1 fruit fly cellular context compared by ENCODE assay signal in the genomic region with DNA sequence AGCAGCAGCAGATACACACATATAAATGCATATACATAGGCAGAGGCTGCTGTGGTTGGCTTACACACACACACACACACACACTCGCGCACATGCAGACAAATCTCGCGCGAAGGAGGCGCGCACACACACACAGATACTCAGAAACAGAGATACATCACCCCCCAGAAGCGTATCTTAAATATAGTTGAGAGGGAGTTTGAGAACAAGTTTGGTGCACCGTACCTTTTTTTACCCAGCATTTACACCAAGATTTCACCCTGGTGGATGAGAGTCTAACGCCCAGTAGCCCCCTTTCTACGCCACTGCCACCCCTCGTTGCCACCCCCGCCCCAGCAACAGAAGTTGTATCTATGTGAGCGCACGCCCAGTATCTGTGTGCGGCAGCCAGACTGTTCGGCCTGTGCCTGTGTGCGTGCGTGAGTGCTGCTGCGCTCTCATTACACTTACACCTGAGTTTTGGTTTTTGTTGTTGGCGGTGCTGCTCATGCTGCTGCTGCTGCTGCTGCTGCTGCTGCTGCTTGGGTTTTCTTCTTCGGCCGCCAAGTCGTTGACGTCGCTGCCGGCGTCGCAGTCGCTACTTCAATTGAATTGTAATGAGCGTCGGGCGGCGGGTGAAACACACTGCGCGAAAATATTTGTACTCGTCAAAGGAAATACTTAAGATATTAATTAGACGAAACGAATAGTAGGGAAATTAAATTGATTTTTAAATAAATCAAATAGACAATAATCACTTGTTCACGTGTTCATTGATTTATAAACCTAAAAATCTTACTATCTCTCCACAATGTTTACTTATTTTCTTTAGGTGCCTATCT.
TF ChIP-seq lines count a peak whose summit lies in the region.

No protein-coding gene starts in this region.

TF ChIP-seq in whole organism, embryonic, 481 proteins besides CTCF, POLR2A, EP300 and RAD21 (continued from another document):
- TF ChIP-seq CG10267 (tag; optimal IDR thresholded peaks at IDR 0.05; lab: Kevin White, UChicago), result peak; percentile 24
- TF ChIP-seq CG12942 (GFP tag; optimal IDR thresholded peaks at IDR 0.05; lab: Kevin White, UChicago), result peak; percentile 83
- TF ChIP-seq CG7271 (tag; optimal IDR thresholded peaks at IDR 0.05; lab: Kevin White, UChicago), result peak; percentile 19
- no peak for TF ChIP-seq br (optimal IDR thresholded peaks at IDR 0.05; lab: Kevin White, UChicago)
- TF ChIP-seq pb (GFP tag; optimal IDR thresholded peaks at IDR 0.05; lab: Kevin White, UChicago), result no peak
- peak; percentile 67 for TF ChIP-seq nom (GFP tag; optimal IDR thresholded peaks at IDR 0.05; lab: Kevin White, UChicago)
- TF ChIP-seq CG6689 (GFP tag; IDR thresholded peaks at IDR 0.05; lab: Robert Waterston, UW), result peak; percentile 90
- TF ChIP-seq Dll (GFP tag; IDR thresholded peaks at IDR 0.05; lab: Robert Waterston, UW; ENCODE audit: partially characterized antibody), result no peak
- peak; percentile 96 for TF ChIP-seq vvl (GFP tag; IDR thresholded peaks at IDR 0.05; lab: Robert Waterston, UW)
- peak; percentile 93 for TF ChIP-seq CG12769 (tag; optimal IDR thresholded peaks at IDR 0.05; lab: Kevin White, UChicago)
- TF ChIP-seq Fer1 (GFP tag; optimal IDR thresholded peaks at IDR 0.05; lab: Kevin White, UChicago), result peak; percentile 73
- peak; percentile 84 for TF ChIP-seq sr (GFP tag; IDR thresholded peaks at IDR 0.05; lab: Robert Waterston, UW)
- TF ChIP-seq row (GFP tag; IDR thresholded peaks at IDR 0.05; lab: Robert Waterston, UW), result peak; percentile 91
- peak; percentile 89 for TF ChIP-seq Nf-YA (GFP tag; IDR thresholded peaks at IDR 0.05; lab: Robert Waterston, UW)
- peak; percentile 28 for TF ChIP-seq sqz (GFP tag; optimal IDR thresholded peaks at IDR 0.05; lab: Kevin White, UChicago)
- peak; percentile 68 for TF ChIP-seq al (GFP tag; IDR thresholded peaks at IDR 0.05; lab: Robert Waterston, UW)
- TF ChIP-seq CG10565 (GFP tag; optimal IDR thresholded peaks at IDR 0.05; lab: Kevin White, UChicago), result no peak
- no peak for TF ChIP-seq yki (optimal IDR thresholded peaks at IDR 0.05; lab: Kevin White, UChicago)
- peak; percentile 89 for TF ChIP-seq org-1 (GFP tag; optimal IDR thresholded peaks at IDR 0.05; lab: Kevin White, UChicago)
- no peak for TF ChIP-seq tup (GFP tag; optimal IDR thresholded peaks at IDR 0.05; lab: Kevin White, UChicago)
